Worm (Caenorhabditis elegans) whole organism, young adult: ENCODE measurements around the gene H20E11.2.

Experiments used
- ceh-27 ChIP-seq: fragments of 200-800 bp; sonication (Bioruptor generic); optimal IDR thresholded peaks from 2 replicates; lab custom pipeline; 2018; ENCODE audit warnings: mild to moderate bottlenecking, missing genetic modification characterization, moderate library complexity, missing compliant biosample characterization
- lsl-1 ChIP-seq: fragments of 200-800 bp; sonication (Bioruptor generic); optimal IDR thresholded peaks from 2 replicates; lab custom pipeline; 2018; ENCODE audit warnings: mild to moderate bottlenecking, missing genetic modification characterization, moderate library complexity, missing compliant biosample characterization
- nhr-120 ChIP-seq: fragments of 200-800 bp; sonication (Bioruptor generic); IDR thresholded peaks from 2 replicates; pipeline ENCODE4 v1.3.6; 2022; ENCODE audit warnings: missing genetic modification characterization, missing compliant biosample characterization
- rpc-1 ChIP-seq, 2 experiments: fragments of 150-350 bp in 1 of 2; sonication (generic microtip) in 1 of 2; optimal IDR thresholded peaks; 2 replicates each; lab custom pipeline; 2014 to 2018; ENCODE audit warnings: missing biosample characterization in 1 of 2, missing genetic modification characterization in 1 of 2, missing genetic modification reagents in 1 of 2, missing genotype in 1 of 2
- unc-62 ChIP-seq: fragments of 150-350 bp; optimal IDR thresholded peaks from 2 replicates; lab custom pipeline; 2014; ENCODE audit warnings: missing biosample characterization, missing genetic modification reagents, missing genetic modification characterization
- ztf-25 ChIP-seq: fragments of 200-800 bp; sonication (Bioruptor generic); IDR thresholded peaks from 2 replicates; pipeline ENCODE4 v1.3.6; 2022; ENCODE audit warnings: missing genetic modification reagents, missing genetic modification characterization, missing compliant biosample characterization

- TF ChIP-seq ztf-25 (no peak), ceh-27 (GFP tag; lab: Kevin White, UChicago) (no peak), lsl-1 (no peak), rpc-1 (optimal IDR thresholded peaks at IDR 0.05; lab: Kevin White, UChicago) (no peak), rpc-1 (tag; optimal IDR thresholded peaks at IDR 0.05; lab: Kevin White, UChicago) (no peak), nhr-120 (GFP tag; lab: Robert Waterston, UW) (no peak), unc-62 (GFP tag; lab: Kevin White, UChicago) (peak; percentile 25)
Measured at ce11 chrIV:6802132-6802531, 25.4 kb upstream of the H20E11.2 start, which contains the start of the genes cest-4 and C17H12.11.
